Worm (Caenorhabditis elegans): Measurements from ENCODE around the gene F54D5.4.

DNA sequence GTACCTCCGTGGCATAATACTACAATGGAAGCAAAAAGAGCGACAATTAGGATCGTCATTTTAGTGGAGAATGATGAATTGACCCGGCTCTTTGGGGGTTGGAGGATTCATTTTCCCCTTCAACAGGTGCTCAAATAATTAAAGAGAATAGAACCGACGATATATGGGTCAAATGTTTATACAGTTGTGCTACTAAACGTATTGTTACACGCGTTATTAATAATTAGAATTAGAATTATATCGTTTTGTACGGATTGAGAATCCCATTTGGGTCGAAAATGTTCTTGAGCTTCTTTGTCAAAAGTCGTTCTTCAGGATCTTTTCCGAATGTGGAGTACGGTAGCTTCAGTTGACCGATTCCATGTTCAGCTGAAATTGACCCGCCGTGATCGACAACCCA, 30.9 kb upstream of the F54D5.4 start, which contains the start of gene Y62F5A.9:
- TF ChIP-seq ama-1 (optimal IDR thresholded peaks at IDR 0.05): no peak
- no peak for TF ChIP-seq unc-62 (GFP tag; optimal IDR thresholded peaks at IDR 0.05)
- no peak for TF ChIP-seq nhr-77 (tag; optimal IDR thresholded peaks at IDR 0.05)
- no peak for TF ChIP-seq skn-1 (tag; optimal IDR thresholded peaks at IDR 0.05)
- TF ChIP-seq zag-1 (tag; optimal IDR thresholded peaks at IDR 0.05): no peak
- no peak for TF ChIP-seq elt-1 (tag; optimal IDR thresholded peaks at IDR 0.05)
- no peak for TF ChIP-seq lin-39 (tag; optimal IDR thresholded peaks at IDR 0.05)
- no peak for TF ChIP-seq mml-1 (tag; optimal IDR thresholded peaks at IDR 0.05)
- no peak for TF ChIP-seq nhr-67 (tag; optimal IDR thresholded peaks at IDR 0.05)
- TF ChIP-seq pqm-1 (tag; optimal IDR thresholded peaks at IDR 0.05): no peak
- TF ChIP-seq lin-15B (tag; optimal IDR thresholded peaks at IDR 0.05): no peak
